1 fruit fly cellular context compared by ENCODE assay signal in the genomic region with DNA sequence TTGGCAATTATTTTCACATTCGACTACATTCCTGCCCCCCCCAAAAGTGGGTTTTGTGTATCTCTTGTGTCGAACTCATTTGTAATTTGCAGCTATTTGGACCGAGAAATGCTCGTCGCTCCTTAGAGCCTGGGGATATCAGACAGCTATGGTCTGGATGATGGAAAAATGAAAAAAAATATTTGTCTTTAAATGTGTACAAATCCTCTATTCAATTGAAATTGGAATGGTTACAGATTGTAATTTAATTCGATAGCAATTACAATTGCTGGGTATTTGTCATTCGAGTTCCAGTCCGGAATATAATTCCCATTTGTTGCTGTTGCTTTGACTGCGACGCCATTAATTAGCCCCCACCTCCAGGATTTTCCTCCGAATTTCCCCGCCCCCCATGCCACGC.
TF ChIP-seq lines count a peak whose summit lies in the region.

No protein-coding gene starts in this region.

TF ChIP-seq in whole organism, embryonic, 481 proteins besides CTCF, POLR2A, EP300 and RAD21 (continued from another document and continues in another):
- TF ChIP-seq HLHmδ (GFP tag; optimal IDR thresholded peaks at IDR 0.05; lab: Kevin White, UChicago) (no peak), odd (GFP tag; optimal IDR thresholded peaks at IDR 0.05; lab: Kevin White, UChicago) (no peak), CG1529 (GFP tag; optimal IDR thresholded peaks at IDR 0.05; lab: Kevin White, UChicago) (peak; percentile 21), wdn (GFP tag; IDR thresholded peaks at IDR 0.05; lab: Robert Waterston, UW) (no peak), Gsc (GFP tag; IDR thresholded peaks at IDR 0.05; lab: Robert Waterston, UW) (0 out of 2 replicates have a peak, but pooled peaks have one; percentile 6), CG6683 (GFP tag; optimal IDR thresholded peaks at IDR 0.05; lab: Kevin White, UChicago) (no peak), Sin3A (optimal IDR thresholded peaks at IDR 0.05; lab: Kevin White, UChicago) (no peak), klu (GFP tag; IDR thresholded peaks at IDR 0.05; lab: Robert Waterston, UW) (no peak), scrt (GFP tag; optimal IDR thresholded peaks at IDR 0.05; lab: Kevin White, UChicago) (peak; percentile 36), slou (GFP tag; optimal IDR thresholded peaks at IDR 0.05; lab: Kevin White, UChicago) (no peak), gcm2 (GFP tag; optimal IDR thresholded peaks at IDR 0.05; lab: Kevin White, UChicago) (no peak), Nf-YA (GFP tag; IDR thresholded peaks at IDR 0.05; lab: Robert Waterston, UW) (no peak), CG18619 (GFP tag; optimal IDR thresholded peaks at IDR 0.05; lab: Kevin White, UChicago) (no peak), CG10267 (tag; optimal IDR thresholded peaks at IDR 0.05; lab: Kevin White, UChicago) (no peak), CG2129 (GFP tag; IDR thresholded peaks at IDR 0.05; lab: Robert Waterston, UW; ENCODE audit: partially characterized antibody) (no peak), CG5953 (GFP tag; IDR thresholded peaks at IDR 0.05; lab: Robert Waterston, UW) (peak; percentile 39; the same call in 1 of the 2 replicates), trem (tag; optimal IDR thresholded peaks at IDR 0.05; lab: Kevin White, UChicago) (no peak), Optix (GFP tag; IDR thresholded peaks at IDR 0.05; lab: Robert Waterston, UW) (0 out of 3 replicates have a peak, but pooled peaks have one; percentile 53), MTF-1 (GFP tag; optimal IDR thresholded peaks at IDR 0.05; lab: Kevin White, UChicago; ENCODE audit: borderline replicate concordance) (no peak), Dfd (GFP tag; optimal IDR thresholded peaks at IDR 0.05; lab: Kevin White, UChicago) (no peak), CG30431 (GFP tag; optimal IDR thresholded peaks at IDR 0.05; lab: Kevin White, UChicago) (no peak), hbn (GFP tag; IDR thresholded peaks at IDR 0.05; lab: Robert Waterston, UW; ENCODE audit: partially characterized antibody) (no peak), hkb (optimal IDR thresholded peaks at IDR 0.05; lab: Kevin White, UChicago) (no peak), hkb (GFP tag; IDR thresholded peaks at IDR 0.05; lab: Robert Waterston, UW) (no peak), CG13287 (GFP tag; IDR thresholded peaks at IDR 0.05; lab: Robert Waterston, UW; ENCODE audit: partially characterized antibody) (no peak), zfh2 (GFP tag; optimal IDR thresholded peaks at IDR 0.05; lab: Kevin White, UChicago) (no peak), CG4617 (GFP tag; optimal IDR thresholded peaks at IDR 0.05; lab: Kevin White, UChicago; ENCODE audit: borderline replicate concordance) (no peak), wor (GFP tag; IDR thresholded peaks at IDR 0.05; lab: Robert Waterston, UW) (peak; percentile 28; the same call in 1 of the 2 replicates), da (GFP tag; optimal IDR thresholded peaks at IDR 0.05; lab: Kevin White, UChicago) (no peak), CG2889 (GFP tag; IDR thresholded peaks at IDR 0.05; lab: Robert Waterston, UW) (peak; percentile 40; the same call in 1 of the 3 replicates), Mrtf (GFP tag; IDR thresholded peaks at IDR 0.05; lab: Robert Waterston, UW) (no peak), CG9215 (GFP tag; IDR thresholded peaks at IDR 0.05; lab: Robert Waterston, UW) (peak; percentile 36), CG7372 (GFP tag; IDR thresholded peaks at IDR 0.05; lab: Robert Waterston, UW) (no peak), HLH4C (GFP tag; IDR thresholded peaks at IDR 0.05; lab: Robert Waterston, UW; ENCODE audit: partially characterized antibody) (no peak), CG15011 (GFP tag; optimal IDR thresholded peaks at IDR 0.05; lab: Kevin White, UChicago) (no peak), CG7987 (GFP tag; optimal IDR thresholded peaks at IDR 0.05; lab: Kevin White, UChicago) (no peak), CG4282 (GFP tag; optimal IDR thresholded peaks at IDR 0.05; lab: Kevin White, UChicago) (no peak), Rx (GFP tag; IDR thresholded peaks at IDR 0.05; lab: Robert Waterston, UW) (0 out of 2 replicates have a peak, but pooled peaks have one; percentile 30), Neu2 (GFP tag; optimal IDR thresholded peaks at IDR 0.05; lab: Kevin White, UChicago; ENCODE audit: borderline replicate concordance) (no peak), crp (GFP tag; optimal IDR thresholded peaks at IDR 0.05; lab: Kevin White, UChicago) (no peak), CG7839 (tag; optimal IDR thresholded peaks at IDR 0.05; lab: Kevin White, UChicago) (peak; percentile 16), jumu (GFP tag; optimal IDR thresholded peaks at IDR 0.05; lab: Kevin White, UChicago) (no peak), amos (GFP tag; IDR thresholded peaks at IDR 0.05; lab: Robert Waterston, UW; ENCODE audit: partially characterized antibody) (no peak), fd102C (GFP tag; optimal IDR thresholded peaks at IDR 0.05; lab: Kevin White, UChicago) (no peak), Oli (tag; optimal IDR thresholded peaks at IDR 0.05; lab: Kevin White, UChicago) (peak; percentile 12), CG3726 (GFP tag; IDR thresholded peaks at IDR 0.05; lab: Robert Waterston, UW) (0 out of 3 replicates have a peak, but pooled peaks have one; percentile 35), fd96Cb (tag; optimal IDR thresholded peaks at IDR 0.05; lab: Kevin White, UChicago) (no peak), Doc3 (GFP tag; IDR thresholded peaks at IDR 0.05; lab: Robert Waterston, UW; ENCODE audit: partially characterized antibody) (no peak), CG10209 (GFP tag; optimal IDR thresholded peaks at IDR 0.05; lab: Kevin White, UChicago) (no peak), CG17802 (tag; optimal IDR thresholded peaks at IDR 0.05; lab: Kevin White, UChicago) (no peak), peb (GFP tag; IDR thresholded peaks at IDR 0.05; lab: Robert Waterston, UW) (no peak), wek (GFP tag; optimal IDR thresholded peaks at IDR 0.05; lab: Kevin White, UChicago) (no peak), gt (GFP tag; IDR thresholded peaks at IDR 0.05; lab: Robert Waterston, UW) (no peak), CG33557 (GFP tag; optimal IDR thresholded peaks at IDR 0.05; lab: Kevin White, UChicago) (no peak), YL-1 (GFP tag; optimal IDR thresholded peaks at IDR 0.05; lab: Kevin White, UChicago) (no peak), schlank (tag; optimal IDR thresholded peaks at IDR 0.05; lab: Kevin White, UChicago) (no peak), pita (GFP tag; optimal IDR thresholded peaks at IDR 0.05; lab: Kevin White, UChicago) (no peak), CG12769 (tag; optimal IDR thresholded peaks at IDR 0.05; lab: Kevin White, UChicago) (peak; percentile 75), Lhr (GFP tag; optimal IDR thresholded peaks at IDR 0.05; lab: Kevin White, UChicago) (no peak), Xbp1 (GFP tag; optimal IDR thresholded peaks at IDR 0.05; lab: Kevin White, UChicago) (peak; percentile 39), Sox100B (GFP tag; optimal IDR thresholded peaks at IDR 0.05; lab: Kevin White, UChicago) (no peak), CG12744 (GFP tag; optimal IDR thresholded peaks at IDR 0.05; lab: Kevin White, UChicago) (no peak), CG7786 (GFP tag; optimal IDR thresholded peaks at IDR 0.05; lab: Kevin White, UChicago) (peak; percentile 54), Dref (GFP tag; IDR thresholded peaks at IDR 0.05; lab: Robert Waterston, UW) (no peak), sob (GFP tag; IDR thresholded peaks at IDR 0.05; lab: Robert Waterston, UW) (no peak), chinmo (GFP tag; IDR thresholded peaks at IDR 0.05; lab: Robert Waterston, UW; ENCODE audit: partially characterized antibody) (no peak), pum (GFP tag; optimal IDR thresholded peaks at IDR 0.05; lab: Kevin White, UChicago) (no peak), inv (GFP tag; IDR thresholded peaks at IDR 0.05; lab: Robert Waterston, UW; ENCODE audit: partially characterized antibody) (no peak), Fer1 (GFP tag; optimal IDR thresholded peaks at IDR 0.05; lab: Kevin White, UChicago) (no peak), hb (GFP tag; IDR thresholded peaks at IDR 0.05; lab: Robert Waterston, UW; ENCODE audit: partially characterized antibody) (no peak), CG7357 (GFP tag; IDR thresholded peaks at IDR 0.05; lab: Robert Waterston, UW) (0 out of 3 replicates have a peak, but pooled peaks have one; percentile 6), CG31388 (GFP tag; optimal IDR thresholded peaks at IDR 0.05; lab: Kevin White, UChicago) (no peak), prd (optimal IDR thresholded peaks at IDR 0.05; lab: Kevin White, UChicago) (no peak), prd (GFP tag; IDR thresholded peaks at IDR 0.05; lab: Robert Waterston, UW) (peak; percentile 71), CG4404 (GFP tag; IDR thresholded peaks at IDR 0.05; lab: Robert Waterston, UW) (no peak), Gug (GFP tag; IDR thresholded peaks at IDR 0.05; lab: Robert Waterston, UW) (0 out of 4 replicates have a peak, but pooled peaks have one; percentile 12), Dbx (GFP tag; IDR thresholded peaks at IDR 0.05; lab: Robert Waterston, UW) (0 out of 3 replicates have a peak, but pooled peaks have one; percentile 34), C15 (GFP tag; IDR thresholded peaks at IDR 0.05; lab: Robert Waterston, UW) (no peak), CG9437 (GFP tag; optimal IDR thresholded peaks at IDR 0.05; lab: Kevin White, UChicago) (peak; percentile 18), pho (GFP tag; optimal IDR thresholded peaks at IDR 0.05; lab: Kevin White, UChicago) (no peak), Awh (GFP tag; IDR thresholded peaks at IDR 0.05; lab: Robert Waterston, UW) (0 out of 2 replicates have a peak, but pooled peaks have one; percentile 29), dm (GFP tag; optimal IDR thresholded peaks at IDR 0.05; lab: Kevin White, UChicago) (no peak), gfzf (GFP tag; optimal IDR thresholded peaks at IDR 0.05; lab: Kevin White, UChicago) (no peak), BEAF-32 (GFP tag; optimal IDR thresholded peaks at IDR 0.05; lab: Kevin White, UChicago) (no peak), ase (GFP tag; IDR thresholded peaks at IDR 0.05; lab: Robert Waterston, UW) (no peak), CG11504 (tag; optimal IDR thresholded peaks at IDR 0.05; lab: Kevin White, UChicago) (peak; percentile 3), CG11093 (GFP tag; IDR thresholded peaks at IDR 0.05; lab: Robert Waterston, UW) (no peak), Nf-YB (GFP tag; optimal IDR thresholded peaks at IDR 0.05; lab: Kevin White, UChicago) (no peak), Mes4 (GFP tag; optimal IDR thresholded peaks at IDR 0.05; lab: Kevin White, UChicago) (no peak), CG7745 (tag; optimal IDR thresholded peaks at IDR 0.05; lab: Kevin White, UChicago) (no peak), sens-2 (GFP tag; IDR thresholded peaks at IDR 0.05; lab: Robert Waterston, UW) (0 out of 2 replicates have a peak, but pooled peaks have one; percentile 18), Jarid2 (GFP tag; optimal IDR thresholded peaks at IDR 0.05; lab: Kevin White, UChicago) (no peak), gro (GFP tag; optimal IDR thresholded peaks at IDR 0.05; lab: Kevin White, UChicago) (no peak), CG8290 (GFP tag; optimal IDR thresholded peaks at IDR 0.05; lab: Kevin White, UChicago) (no peak), CG8290 (tag; optimal IDR thresholded peaks at IDR 0.05; lab: Kevin White, UChicago) (peak in 1 of 2 experiments; percentile 33), lbe (GFP tag; optimal IDR thresholded peaks at IDR 0.05; lab: Kevin White, UChicago) (no peak), CG12104 (GFP tag; optimal IDR thresholded peaks at IDR 0.05; lab: Kevin White, UChicago) (no peak), Xrp1 (GFP tag; IDR thresholded peaks at IDR 0.05; lab: Robert Waterston, UW) (no peak), pros (GFP tag; optimal IDR thresholded peaks at IDR 0.05; lab: Kevin White, UChicago) (no peak), CG3163 (GFP tag; optimal IDR thresholded peaks at IDR 0.05; lab: Kevin White, UChicago) (no peak), seq (GFP tag; IDR thresholded peaks at IDR 0.05; lab: Robert Waterston, UW) (no peak), psq (GFP tag; optimal IDR thresholded peaks at IDR 0.05; lab: Kevin White, UChicago) (no peak), CG14014 (GFP tag; IDR thresholded peaks at IDR 0.05; lab: Robert Waterston, UW) (peak; percentile 46; the same call in 1 of the 2 replicates), Spps (tag; optimal IDR thresholded peaks at IDR 0.05; lab: Kevin White, UChicago) (no peak), sd (tag; optimal IDR thresholded peaks at IDR 0.05; lab: Kevin White, UChicago) (peak; percentile 19), Hsf (GFP tag; optimal IDR thresholded peaks at IDR 0.05; lab: Kevin White, UChicago) (peak; percentile 25), cad (GFP tag; optimal IDR thresholded peaks at IDR 0.05; lab: Kevin White, UChicago) (no peak), CG16813 (GFP tag; IDR thresholded peaks at IDR 0.05; lab: Robert Waterston, UW; ENCODE audit: partially characterized antibody) (no peak), ci (GFP tag; IDR thresholded peaks at IDR 0.05; lab: Robert Waterston, UW) (peak; percentile 80), gem (tag; optimal IDR thresholded peaks at IDR 0.05; lab: Kevin White, UChicago) (peak; percentile 56), CG9817 (tag; optimal IDR thresholded peaks at IDR 0.05; lab: Kevin White, UChicago) (peak; percentile 17), nerfin-1 (tag; optimal IDR thresholded peaks at IDR 0.05; lab: Kevin White, UChicago) (no peak), Ptx1 (GFP tag; IDR thresholded peaks at IDR 0.05; lab: Robert Waterston, UW) (peak; percentile 27; the same call in 1 of the 2 replicates), Atf6 (GFP tag; IDR thresholded peaks at IDR 0.05; lab: Robert Waterston, UW) (peak; percentile 54; the same call in 1 of the 2 replicates), CG32532 (GFP tag; IDR thresholded peaks at IDR 0.05; lab: Robert Waterston, UW) (0 out of 2 replicates have a peak, but pooled peaks have one; percentile 29), CG3847 (GFP tag; IDR thresholded peaks at IDR 0.05; lab: Robert Waterston, UW) (peak; percentile 44), CG18599 (GFP tag; optimal IDR thresholded peaks at IDR 0.05; lab: Kevin White, UChicago) (peak; percentile 40), Hand (GFP tag; optimal IDR thresholded peaks at IDR 0.05; lab: Kevin White, UChicago) (peak; percentile 11), nom (GFP tag; optimal IDR thresholded peaks at IDR 0.05; lab: Kevin White, UChicago) (no peak), ranshi (GFP tag; IDR thresholded peaks at IDR 0.05; lab: Robert Waterston, UW) (no peak), lov (optimal IDR thresholded peaks at IDR 0.05; lab: Kevin White, UChicago) (no peak), lov (GFP tag; IDR thresholded peaks at IDR 0.05; lab: Robert Waterston, UW) (no peak), CG16863 (GFP tag; optimal IDR thresholded peaks at IDR 0.05; lab: Kevin White, UChicago) (no peak), tll (GFP tag; optimal IDR thresholded peaks at IDR 0.05; lab: Kevin White, UChicago) (no peak), Sry-δ (GFP tag; optimal IDR thresholded peaks at IDR 0.05; lab: Kevin White, UChicago) (no peak), E2f1 (GFP tag; IDR thresholded peaks at IDR 0.05; lab: Robert Waterston, UW) (peak; percentile 38; the same call in 1 of the 2 replicates), Hr39 (optimal IDR thresholded peaks at IDR 0.05; lab: Kevin White, UChicago) (no peak)
